Worm (Caenorhabditis elegans): ENCODE data around the gene Y105C5A.1268.

ce11 chrIV:15604194-15604593 lies 42.1 kb downstream of the Y105C5A.1268 start:
- no peak for TF ChIP-seq nhr-77 (tag; optimal IDR thresholded peaks at IDR 0.05)
- no peak for TF ChIP-seq ceh-9 (tag; optimal IDR thresholded peaks at IDR 0.05)
- TF ChIP-seq snpc-4 (tag; optimal IDR thresholded peaks at IDR 0.05) = peak; percentile 83
- TF ChIP-seq daf-12 (tag; optimal IDR thresholded peaks at IDR 0.05) = no peak
- no peak for TF ChIP-seq nhr-25 (tag; optimal IDR thresholded peaks at IDR 0.05)
- no peak for TF ChIP-seq nhr-12 (tag; optimal IDR thresholded peaks at IDR 0.05)
- no peak for TF ChIP-seq sea-2 (GFP tag; optimal IDR thresholded peaks at IDR 0.05)
- no peak for TF ChIP-seq jun-1 (tag; optimal IDR thresholded peaks at IDR 0.05)
- no peak for TF ChIP-seq lsy-12 (tag; optimal IDR thresholded peaks at IDR 0.05)
- TF ChIP-seq nhr-43 (tag; optimal IDR thresholded peaks at IDR 0.05; ENCODE audit: poor library complexity, severe bottlenecking) = no peak
- no peak for TF ChIP-seq unc-62 (GFP tag; optimal IDR thresholded peaks at IDR 0.05)
- TF ChIP-seq nhr-28 (tag; optimal IDR thresholded peaks at IDR 0.05) = no peak
